ENCODE assay signal across 1 fruit fly cellular context in genomic region chr2L:9493375-9494263, dm6.
TF ChIP-seq lines count a peak whose summit lies in the region.

No protein-coding gene starts in this region.

TF ChIP-seq in whole organism, embryonic, 481 proteins besides CTCF, POLR2A, EP300 and RAD21 (continued from another document and continues in another):
- TF ChIP-seq Opbp (GFP tag; IDR thresholded peaks at IDR 0.05; lab: Robert Waterston, UW; ENCODE audit: partially characterized antibody) = no peak
- peak; percentile 15 for TF ChIP-seq Atf-2 (GFP tag; optimal IDR thresholded peaks at IDR 0.05; lab: Kevin White, UChicago)
- peak; percentile 32 for TF ChIP-seq kay (GFP tag; optimal IDR thresholded peaks at IDR 0.05; lab: Kevin White, UChicago)
- no peak for TF ChIP-seq zf30C (GFP tag; optimal IDR thresholded peaks at IDR 0.05; lab: Kevin White, UChicago)
- no peak for TF ChIP-seq pros (GFP tag; optimal IDR thresholded peaks at IDR 0.05; lab: Kevin White, UChicago)
- no peak for TF ChIP-seq lbe (GFP tag; optimal IDR thresholded peaks at IDR 0.05; lab: Kevin White, UChicago)
- TF ChIP-seq CG34422 (GFP tag; IDR thresholded peaks at IDR 0.05; lab: Robert Waterston, UW) = 0 out of 3 replicates have a peak, but pooled peaks have one; percentile 33
- TF ChIP-seq D19A (tag; optimal IDR thresholded peaks at IDR 0.05; lab: Kevin White, UChicago) = peak; percentile 45
- TF ChIP-seq Taf1 (GFP tag; IDR thresholded peaks at IDR 0.05; lab: Robert Waterston, UW) = no peak
- peak; percentile 60 for TF ChIP-seq CG3281 (GFP tag; optimal IDR thresholded peaks at IDR 0.05; lab: Kevin White, UChicago)
- peak; percentile 18 for TF ChIP-seq ewg (GFP tag; optimal IDR thresholded peaks at IDR 0.05; lab: Kevin White, UChicago)
- TF ChIP-seq pnt (GFP tag; optimal IDR thresholded peaks at IDR 0.05; lab: Kevin White, UChicago) = no peak
- no peak for TF ChIP-seq Hand (GFP tag; optimal IDR thresholded peaks at IDR 0.05; lab: Kevin White, UChicago)
- no peak for TF ChIP-seq Hey (tag; optimal IDR thresholded peaks at IDR 0.05; lab: Kevin White, UChicago)
- TF ChIP-seq ap (GFP tag; IDR thresholded peaks at IDR 0.05; lab: Robert Waterston, UW) = no peak
- no peak for TF ChIP-seq CG16779 (GFP tag; IDR thresholded peaks at IDR 0.05; lab: Robert Waterston, UW)
- no peak for TF ChIP-seq fd3F (GFP tag; optimal IDR thresholded peaks at IDR 0.05; lab: Kevin White, UChicago)
- TF ChIP-seq fu2 (GFP tag; optimal IDR thresholded peaks at IDR 0.05; lab: Kevin White, UChicago) = no peak
- TF ChIP-seq PHDP (tag; optimal IDR thresholded peaks at IDR 0.05; lab: Kevin White, UChicago) = peak; percentile 41
- no peak for TF ChIP-seq vnd (GFP tag; IDR thresholded peaks at IDR 0.05; lab: Robert Waterston, UW; ENCODE audit: partially characterized antibody)
- TF ChIP-seq CG34376 (GFP tag; optimal IDR thresholded peaks at IDR 0.05; lab: Kevin White, UChicago) = no peak
- peak; percentile 50 for TF ChIP-seq nmo (GFP tag; optimal IDR thresholded peaks at IDR 0.05; lab: Kevin White, UChicago)
- peak; percentile 13 for TF ChIP-seq Six4 (GFP tag; optimal IDR thresholded peaks at IDR 0.05; lab: Kevin White, UChicago)
- no peak for TF ChIP-seq CG9876 (GFP tag; optimal IDR thresholded peaks at IDR 0.05; lab: Kevin White, UChicago)
- no peak for TF ChIP-seq sc (optimal IDR thresholded peaks at IDR 0.05; lab: Kevin White, UChicago)
- TF ChIP-seq sc (GFP tag; optimal IDR thresholded peaks at IDR 0.05; lab: Kevin White, UChicago) = no peak
- TF ChIP-seq pb (GFP tag; optimal IDR thresholded peaks at IDR 0.05; lab: Kevin White, UChicago) = no peak
- TF ChIP-seq CG11695 (GFP tag; IDR thresholded peaks at IDR 0.05; lab: Robert Waterston, UW) = peak; percentile 60; the same call in 2 of the 3 replicates
- no peak for TF ChIP-seq fd64A (GFP tag; optimal IDR thresholded peaks at IDR 0.05; lab: Kevin White, UChicago)
- no peak for TF ChIP-seq CG31388 (GFP tag; optimal IDR thresholded peaks at IDR 0.05; lab: Kevin White, UChicago)
- no peak for TF ChIP-seq CG2202 (tag; optimal IDR thresholded peaks at IDR 0.05; lab: Kevin White, UChicago)
- no peak for TF ChIP-seq Gsc (GFP tag; IDR thresholded peaks at IDR 0.05; lab: Robert Waterston, UW)
- no peak for TF ChIP-seq lov (optimal IDR thresholded peaks at IDR 0.05; lab: Kevin White, UChicago)
- TF ChIP-seq lov (GFP tag; IDR thresholded peaks at IDR 0.05; lab: Robert Waterston, UW) = no peak
- TF ChIP-seq Sox100B (GFP tag; optimal IDR thresholded peaks at IDR 0.05; lab: Kevin White, UChicago) = peak; percentile 67
- no peak for TF ChIP-seq CG10543 (GFP tag; optimal IDR thresholded peaks at IDR 0.05; lab: Kevin White, UChicago)
- TF ChIP-seq CG10366 (GFP tag; IDR thresholded peaks at IDR 0.05; lab: Robert Waterston, UW) = peak; percentile 49; the same call in 1 of the 2 replicates
- peak; percentile 23 for TF ChIP-seq unpg (GFP tag; optimal IDR thresholded peaks at IDR 0.05; lab: Kevin White, UChicago)
- TF ChIP-seq dimm (GFP tag; IDR thresholded peaks at IDR 0.05; lab: Robert Waterston, UW) = no peak
- TF ChIP-seq sd (tag; optimal IDR thresholded peaks at IDR 0.05; lab: Kevin White, UChicago) = peak; percentile 62
- TF ChIP-seq Elba2 (GFP tag; optimal IDR thresholded peaks at IDR 0.05; lab: Kevin White, UChicago) = peak; percentile 20
- peak; percentile 35; the same call in 1 of the 2 replicates for TF ChIP-seq stc (GFP tag; IDR thresholded peaks at IDR 0.05; lab: Robert Waterston, UW)
- no peak for TF ChIP-seq CG4404 (GFP tag; IDR thresholded peaks at IDR 0.05; lab: Robert Waterston, UW)
- 0 out of 3 replicates have a peak, but pooled peaks have one; percentile 23 for TF ChIP-seq Aef1 (GFP tag; IDR thresholded peaks at IDR 0.05; lab: Robert Waterston, UW)
- TF ChIP-seq sisA (GFP tag; IDR thresholded peaks at IDR 0.05; lab: Robert Waterston, UW) = peak; percentile 28; the same call in 1 of the 2 replicates
- no peak for TF ChIP-seq CG43689 (GFP tag; IDR thresholded peaks at IDR 0.05; lab: Robert Waterston, UW)
- no peak for TF ChIP-seq Sry-δ (GFP tag; optimal IDR thresholded peaks at IDR 0.05; lab: Kevin White, UChicago)
- TF ChIP-seq slp2 (GFP tag; optimal IDR thresholded peaks at IDR 0.05; lab: Kevin White, UChicago) = no peak
- peak in 1 of 2 experiments; percentile 81 for TF ChIP-seq insv (GFP tag; optimal IDR thresholded peaks at IDR 0.05; lab: Kevin White, UChicago)
- peak in 1 of 3 experiments; percentile 19 for TF ChIP-seq lola (GFP tag; optimal IDR thresholded peaks at IDR 0.05; lab: Kevin White, UChicago)
- no peak for TF ChIP-seq Neu2 (GFP tag; optimal IDR thresholded peaks at IDR 0.05; lab: Kevin White, UChicago; ENCODE audit: borderline replicate concordance)
- no peak for TF ChIP-seq ci (GFP tag; IDR thresholded peaks at IDR 0.05; lab: Robert Waterston, UW)
- no peak for TF ChIP-seq trem (tag; optimal IDR thresholded peaks at IDR 0.05; lab: Kevin White, UChicago)
- no peak for TF ChIP-seq CG7928 (GFP tag; optimal IDR thresholded peaks at IDR 0.05; lab: Kevin White, UChicago)
- no peak for TF ChIP-seq shn (GFP tag; optimal IDR thresholded peaks at IDR 0.05; lab: Kevin White, UChicago)
- no peak for TF ChIP-seq Dfd (GFP tag; optimal IDR thresholded peaks at IDR 0.05; lab: Kevin White, UChicago)
- TF ChIP-seq CG6689 (GFP tag; IDR thresholded peaks at IDR 0.05; lab: Robert Waterston, UW) = peak; percentile 49
- peak; percentile 33 for TF ChIP-seq CG4328 (GFP tag; optimal IDR thresholded peaks at IDR 0.05; lab: Kevin White, UChicago)
- no peak for TF ChIP-seq gsb (GFP tag; IDR thresholded peaks at IDR 0.05; lab: Robert Waterston, UW)
- TF ChIP-seq ara (GFP tag; IDR thresholded peaks at IDR 0.05; lab: Robert Waterston, UW) = peak; percentile 30; the same call in 1 of the 2 replicates
- TF ChIP-seq CG3163 (GFP tag; optimal IDR thresholded peaks at IDR 0.05; lab: Kevin White, UChicago) = no peak
- TF ChIP-seq sna (GFP tag; IDR thresholded peaks at IDR 0.05; lab: Robert Waterston, UW; ENCODE audit: partially characterized antibody) = no peak
- no peak for TF ChIP-seq Doc2 (GFP tag; IDR thresholded peaks at IDR 0.05; lab: Robert Waterston, UW)
- TF ChIP-seq CG2199 (GFP tag; IDR thresholded peaks at IDR 0.05; lab: Robert Waterston, UW) = no peak
- no peak for TF ChIP-seq luna (GFP tag; optimal IDR thresholded peaks at IDR 0.05; lab: Kevin White, UChicago)
- TF ChIP-seq grn (GFP tag; optimal IDR thresholded peaks at IDR 0.05; lab: Kevin White, UChicago) = no peak
- no peak for TF ChIP-seq crc (GFP tag; optimal IDR thresholded peaks at IDR 0.05; lab: Kevin White, UChicago)
- no peak for TF ChIP-seq CG30020 (tag; optimal IDR thresholded peaks at IDR 0.05; lab: Kevin White, UChicago)
- peak; percentile 26 for TF ChIP-seq CG4854 (GFP tag; optimal IDR thresholded peaks at IDR 0.05; lab: Kevin White, UChicago)
- TF ChIP-seq MTF-1 (GFP tag; optimal IDR thresholded peaks at IDR 0.05; lab: Kevin White, UChicago; ENCODE audit: borderline replicate concordance) = no peak
- TF ChIP-seq cwo (GFP tag; optimal IDR thresholded peaks at IDR 0.05; lab: Kevin White, UChicago) = peak; percentile 54
- no peak for TF ChIP-seq CG6765 (GFP tag; optimal IDR thresholded peaks at IDR 0.05; lab: Kevin White, UChicago)
- TF ChIP-seq tgo (GFP tag; IDR thresholded peaks at IDR 0.05; lab: Robert Waterston, UW) = peak; percentile 67
- no peak for TF ChIP-seq CG12219 (GFP tag; optimal IDR thresholded peaks at IDR 0.05; lab: Kevin White, UChicago)
- TF ChIP-seq CG14860 (GFP tag; IDR thresholded peaks at IDR 0.05; lab: Robert Waterston, UW; ENCODE audit: partially characterized antibody) = no peak
- no peak for TF ChIP-seq HLH4C (GFP tag; IDR thresholded peaks at IDR 0.05; lab: Robert Waterston, UW; ENCODE audit: partially characterized antibody)
- no peak for TF ChIP-seq esg (GFP tag; conservative IDR thresholded peaks at IDR 0.05; lab: Robert Waterston, UW)
- peak; percentile 64; the same call in 2 of the 3 replicates for TF ChIP-seq CG17361 (GFP tag; IDR thresholded peaks at IDR 0.05; lab: Robert Waterston, UW)
- peak; percentile 53 for TF ChIP-seq CG2712 (tag; optimal IDR thresholded peaks at IDR 0.05; lab: Kevin White, UChicago)
- no peak for TF ChIP-seq NC2α (GFP tag; optimal IDR thresholded peaks at IDR 0.05; lab: Kevin White, UChicago)
- no peak for TF ChIP-seq CG30431 (GFP tag; optimal IDR thresholded peaks at IDR 0.05; lab: Kevin White, UChicago)
- TF ChIP-seq Sin3A (optimal IDR thresholded peaks at IDR 0.05; lab: Kevin White, UChicago) = no peak
- no peak for TF ChIP-seq CG8290 (GFP tag; optimal IDR thresholded peaks at IDR 0.05; lab: Kevin White, UChicago)
- TF ChIP-seq CG8290 (tag; optimal IDR thresholded peaks at IDR 0.05; lab: Kevin White, UChicago) = peak in 1 of 2 experiments; percentile 17
- TF ChIP-seq jigr1 (GFP tag; IDR thresholded peaks at IDR 0.05; lab: Robert Waterston, UW) = no peak
- TF ChIP-seq CG3995 (GFP tag; optimal IDR thresholded peaks at IDR 0.05; lab: Kevin White, UChicago) = no peak
- TF ChIP-seq CG14441 (GFP tag; IDR thresholded peaks at IDR 0.05; lab: Robert Waterston, UW) = 0 out of 2 replicates have a peak, but pooled peaks have one; percentile 19
- TF ChIP-seq GATAe (GFP tag; conservative IDR thresholded peaks at IDR 0.05; lab: Robert Waterston, UW) = peak; percentile 58
- no peak for TF ChIP-seq Ravus (GFP tag; IDR thresholded peaks at IDR 0.05; lab: Robert Waterston, UW)
- TF ChIP-seq onecut (GFP tag; IDR thresholded peaks at IDR 0.05; lab: Robert Waterston, UW) = 0 out of 2 replicates have a peak, but pooled peaks have one; percentile 24
- peak; percentile 48; the same call in 1 of the 3 replicates for TF ChIP-seq Dbx (GFP tag; IDR thresholded peaks at IDR 0.05; lab: Robert Waterston, UW)
- TF ChIP-seq tin (GFP tag; optimal IDR thresholded peaks at IDR 0.05; lab: Kevin White, UChicago) = no peak
- no peak for TF ChIP-seq CG17802 (tag; optimal IDR thresholded peaks at IDR 0.05; lab: Kevin White, UChicago)
- peak; percentile 54 for TF ChIP-seq ind (GFP tag; optimal IDR thresholded peaks at IDR 0.05; lab: Kevin White, UChicago)
- no peak for TF ChIP-seq Dp (GFP tag; optimal IDR thresholded peaks at IDR 0.05; lab: Kevin White, UChicago)
- TF ChIP-seq gsb-n (tag; optimal IDR thresholded peaks at IDR 0.05; lab: Kevin White, UChicago) = no peak
- TF ChIP-seq ab (GFP tag; optimal IDR thresholded peaks at IDR 0.05; lab: Kevin White, UChicago) = no peak
- no peak for TF ChIP-seq Dll (GFP tag; IDR thresholded peaks at IDR 0.05; lab: Robert Waterston, UW; ENCODE audit: partially characterized antibody)
- no peak for TF ChIP-seq gcm (GFP tag; optimal IDR thresholded peaks at IDR 0.05; lab: Kevin White, UChicago)
- no peak for TF ChIP-seq CkIIα-i1 (GFP tag; IDR thresholded peaks at IDR 0.05; lab: Robert Waterston, UW)
- TF ChIP-seq CG2875 (GFP tag; optimal IDR thresholded peaks at IDR 0.05; lab: Kevin White, UChicago) = no peak
- peak; percentile 40 for TF ChIP-seq fd96Cb (tag; optimal IDR thresholded peaks at IDR 0.05; lab: Kevin White, UChicago)
- no peak for TF ChIP-seq vfl (GFP tag; optimal IDR thresholded peaks at IDR 0.05; lab: Kevin White, UChicago)
- TF ChIP-seq hbn (GFP tag; IDR thresholded peaks at IDR 0.05; lab: Robert Waterston, UW; ENCODE audit: partially characterized antibody) = no peak
- no peak for TF ChIP-seq Xbp1 (GFP tag; optimal IDR thresholded peaks at IDR 0.05; lab: Kevin White, UChicago)
- no peak for TF ChIP-seq CG15601 (tag; optimal IDR thresholded peaks at IDR 0.05; lab: Kevin White, UChicago)
- no peak for TF ChIP-seq C15 (GFP tag; IDR thresholded peaks at IDR 0.05; lab: Robert Waterston, UW)
- TF ChIP-seq CoRest (tag; optimal IDR thresholded peaks at IDR 0.05; lab: Kevin White, UChicago) = peak; percentile 1
- TF ChIP-seq CG6683 (GFP tag; optimal IDR thresholded peaks at IDR 0.05; lab: Kevin White, UChicago) = peak; percentile 26
- TF ChIP-seq Dad (GFP tag; optimal IDR thresholded peaks at IDR 0.05; lab: Kevin White, UChicago) = no peak
- no peak for TF ChIP-seq CG8388 (GFP tag; optimal IDR thresholded peaks at IDR 0.05; lab: Kevin White, UChicago)
- peak; percentile 23 for TF ChIP-seq CG10147 (GFP tag; optimal IDR thresholded peaks at IDR 0.05; lab: Kevin White, UChicago)
- TF ChIP-seq twi (tag; optimal IDR thresholded peaks at IDR 0.05; lab: Kevin White, UChicago) = no peak
- TF ChIP-seq CG1832 (GFP tag; optimal IDR thresholded peaks at IDR 0.05; lab: Kevin White, UChicago) = no peak
- TF ChIP-seq salm (tag; optimal IDR thresholded peaks at IDR 0.05; lab: Kevin White, UChicago) = no peak
- TF ChIP-seq CG33213 (GFP tag; optimal IDR thresholded peaks at IDR 0.05; lab: Kevin White, UChicago) = no peak
- no peak for TF ChIP-seq CG32772 (GFP tag; IDR thresholded peaks at IDR 0.05; lab: Robert Waterston, UW)
- TF ChIP-seq CG4424 (GFP tag; optimal IDR thresholded peaks at IDR 0.05; lab: Kevin White, UChicago) = no peak
- no peak for TF ChIP-seq CG33557 (GFP tag; optimal IDR thresholded peaks at IDR 0.05; lab: Kevin White, UChicago)
- TF ChIP-seq Lim3 (GFP tag; IDR thresholded peaks at IDR 0.05; lab: Robert Waterston, UW) = no peak
- TF ChIP-seq Oli (tag; optimal IDR thresholded peaks at IDR 0.05; lab: Kevin White, UChicago) = peak; percentile 22
- TF ChIP-seq CG5180 (GFP tag; optimal IDR thresholded peaks at IDR 0.05; lab: Kevin White, UChicago) = peak; percentile 18
- TF ChIP-seq TFAM (GFP tag; optimal IDR thresholded peaks at IDR 0.05; lab: Kevin White, UChicago) = no peak
- TF ChIP-seq hth (optimal IDR thresholded peaks at IDR 0.05; lab: Kevin White, UChicago) = no peak
- no peak for TF ChIP-seq toy (GFP tag; IDR thresholded peaks at IDR 0.05; lab: Robert Waterston, UW)
- peak; percentile 36 for TF ChIP-seq CG14710 (tag; optimal IDR thresholded peaks at IDR 0.05; lab: Kevin White, UChicago)
- TF ChIP-seq HmgD (GFP tag; optimal IDR thresholded peaks at IDR 0.05; lab: Kevin White, UChicago) = no peak
- no peak for TF ChIP-seq prd (optimal IDR thresholded peaks at IDR 0.05; lab: Kevin White, UChicago)
- peak; percentile 57 for TF ChIP-seq prd (GFP tag; IDR thresholded peaks at IDR 0.05; lab: Robert Waterston, UW)
- peak; percentile 64 for TF ChIP-seq CG7839 (tag; optimal IDR thresholded peaks at IDR 0.05; lab: Kevin White, UChicago)
- TF ChIP-seq dan (GFP tag; IDR thresholded peaks at IDR 0.05; lab: Robert Waterston, UW) = no peak
- peak; percentile 19 for TF ChIP-seq D19B (GFP tag; optimal IDR thresholded peaks at IDR 0.05; lab: Kevin White, UChicago)
- no peak for TF ChIP-seq Max (GFP tag; optimal IDR thresholded peaks at IDR 0.05; lab: Kevin White, UChicago)
- TF ChIP-seq en (GFP tag; optimal IDR thresholded peaks at IDR 0.05; lab: Kevin White, UChicago) = no peak
- no peak for TF ChIP-seq fru (optimal IDR thresholded peaks at IDR 0.05; lab: Kevin White, UChicago)
